Worm (Caenorhabditis elegans) whole organism, L4/young adult: ENCODE results near the gene ccr-4.

Experiments used
- dao-5 ChIP-seq: sonication (generic microtip); optimal IDR thresholded peaks from 2 replicates; lab custom pipeline; 2016; ENCODE audit warnings: missing genotype, missing genetic modification characterization, moderate library complexity, missing compliant biosample characterization
- him-1 ChIP-seq: sonication (generic microtip); optimal IDR thresholded peaks from 2 replicates; lab custom pipeline; 2016; ENCODE audit warnings: missing genotype, missing genetic modification reagents, missing genetic modification characterization, missing compliant biosample characterization

ce11 chrIV:12399983-12400382 is 38.6 kb downstream of the ccr-4 start:
- TF ChIP-seq him-1 (tag; lab: Kevin White, UChicago) (no peak), dao-5 (tag; lab: Kevin White, UChicago) (no peak)
